Fruit fly (Drosophila melanogaster): Measurements from ENCODE around the gene Nipsnap.

Gene Nipsnap

DNA sequence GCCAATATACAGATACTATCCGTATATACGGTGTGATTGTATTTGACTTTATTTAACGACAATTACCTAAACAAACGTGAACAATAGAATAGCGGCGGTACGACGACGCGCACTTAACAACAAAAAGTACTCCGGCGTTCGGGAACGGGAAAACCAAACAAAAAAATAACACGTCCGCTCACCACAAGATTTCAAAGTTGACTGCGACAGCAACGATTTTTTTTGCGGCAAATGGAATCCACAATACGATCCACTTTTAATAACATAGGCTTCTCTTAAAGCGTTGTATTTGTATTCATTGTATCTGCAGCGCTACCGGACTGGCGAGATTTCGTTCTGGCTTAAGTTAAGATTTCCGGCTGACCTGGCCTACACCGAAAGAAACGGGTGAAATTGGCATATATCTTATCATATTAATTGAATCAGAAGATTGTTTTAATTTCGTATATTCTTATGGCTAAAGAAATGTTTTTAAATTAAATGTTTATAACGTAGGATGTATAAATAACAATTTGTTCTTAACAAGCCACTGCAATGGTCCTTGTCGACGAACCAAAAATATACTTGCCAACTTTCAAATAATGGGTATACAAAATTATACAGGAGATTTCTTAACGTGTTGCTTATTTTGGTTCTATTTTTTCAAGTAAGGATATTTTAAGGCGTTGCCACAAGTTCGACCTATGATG lies 31.5 kb upstream of the Nipsnap start, which contains the start of the genes CG42353 and CG42354 (continued):
- TF ChIP-seq ewg (GFP tag; optimal IDR thresholded peaks at IDR 0.05) (peak; percentile 92), luna (GFP tag; optimal IDR thresholded peaks at IDR 0.05) (no peak), CG2889 (GFP tag; IDR thresholded peaks at IDR 0.05) (peak; percentile 87; the same call in 2 of the 3 replicates), CG15269 (tag; optimal IDR thresholded peaks at IDR 0.05) (peak; percentile 95), CG42726 (GFP tag; IDR thresholded peaks at IDR 0.05; ENCODE audit: partially characterized antibody) (peak; percentile 29; the same call in 1 of the 2 replicates), Aef1 (GFP tag; IDR thresholded peaks at IDR 0.05) (peak; percentile 94), Abd-B (GFP tag; optimal IDR thresholded peaks at IDR 0.05) (peak; percentile 97), Tbp (GFP tag; optimal IDR thresholded peaks at IDR 0.05) (no peak), Trl (optimal IDR thresholded peaks at IDR 0.05) (no peak), Trl (GFP tag; optimal IDR thresholded peaks at IDR 0.05) (peak; percentile 46), Nf-YB (GFP tag; optimal IDR thresholded peaks at IDR 0.05) (peak; percentile 86), crp (GFP tag; optimal IDR thresholded peaks at IDR 0.05) (peak; percentile 20 to 69), CG2199 (GFP tag; IDR thresholded peaks at IDR 0.05) (peak; percentile 84; the same call in 2 of the 3 replicates), CG3065 (GFP tag; optimal IDR thresholded peaks at IDR 0.05) (peak; percentile 91), Scr (GFP tag; IDR thresholded peaks at IDR 0.05; ENCODE audit: partially characterized antibody) (no peak), Six4 (GFP tag; optimal IDR thresholded peaks at IDR 0.05) (peak; percentile 93), Asciz (GFP tag; optimal IDR thresholded peaks at IDR 0.05) (peak; percentile 95), nmo (GFP tag; optimal IDR thresholded peaks at IDR 0.05) (peak; percentile 96), gem (tag; optimal IDR thresholded peaks at IDR 0.05) (peak; percentile 99), scrt (GFP tag; optimal IDR thresholded peaks at IDR 0.05) (peak; percentile 90), Dek (tag; optimal IDR thresholded peaks at IDR 0.05) (peak; percentile 95), CG12155 (GFP tag; optimal IDR thresholded peaks at IDR 0.05) (peak; percentile 92), dimm (GFP tag; IDR thresholded peaks at IDR 0.05) (peak; percentile 86), ato (GFP tag; IDR thresholded peaks at IDR 0.05; ENCODE audit: partially characterized antibody) (0 out of 2 replicates have a peak, but pooled peaks have one; percentile 63), trh (GFP tag; optimal IDR thresholded peaks at IDR 0.05) (peak; percentile 87), sd (tag; optimal IDR thresholded peaks at IDR 0.05) (peak; percentile 81), toy (GFP tag; IDR thresholded peaks at IDR 0.05) (peak; percentile 85), CG15514 (GFP tag; optimal IDR thresholded peaks at IDR 0.05) (peak; percentile 86), MBD-R2 (GFP tag; IDR thresholded peaks at IDR 0.05) (peak; percentile 84), CTCF (GFP tag; optimal IDR thresholded peaks at IDR 0.05) (no peak), ERR (GFP tag; optimal IDR thresholded peaks at IDR 0.05) (no peak), Doc2 (GFP tag; IDR thresholded peaks at IDR 0.05) (peak; percentile 72; the same call in 1 of the 2 replicates), az2 (GFP tag; optimal IDR thresholded peaks at IDR 0.05) (peak; percentile 96), dati (GFP tag; IDR thresholded peaks at IDR 0.05) (peak; percentile 68), disco-r (GFP tag; optimal IDR thresholded peaks at IDR 0.05) (peak; percentile 97), NC2β (GFP tag; optimal IDR thresholded peaks at IDR 0.05) (peak; percentile 94), CG4282 (GFP tag; optimal IDR thresholded peaks at IDR 0.05) (peak; percentile 69), CG13894 (tag; optimal IDR thresholded peaks at IDR 0.05) (peak; percentile 94), CG8290 (GFP tag; optimal IDR thresholded peaks at IDR 0.05) (peak; percentile 81), CG8290 (tag; optimal IDR thresholded peaks at IDR 0.05) (peak; percentile 78 to 88), Optix (GFP tag; IDR thresholded peaks at IDR 0.05) (peak; percentile 86; the same call in 2 of the 3 replicates), CG33213 (GFP tag; optimal IDR thresholded peaks at IDR 0.05) (peak; percentile 87), btn (GFP tag; optimal IDR thresholded peaks at IDR 0.05) (peak; percentile 79), danr (GFP tag; IDR thresholded peaks at IDR 0.05) (peak; percentile 92), bigmax (GFP tag; optimal IDR thresholded peaks at IDR 0.05) (peak; percentile 47), CG9609 (GFP tag; optimal IDR thresholded peaks at IDR 0.05) (peak; percentile 96), YL-1 (GFP tag; optimal IDR thresholded peaks at IDR 0.05) (peak; percentile 54), Mrtf (GFP tag; IDR thresholded peaks at IDR 0.05) (peak; percentile 90), dan (GFP tag; IDR thresholded peaks at IDR 0.05) (peak; percentile 86), lmd (GFP tag; IDR thresholded peaks at IDR 0.05) (peak; percentile 96), corto (GFP tag; optimal IDR thresholded peaks at IDR 0.05) (peak; percentile 45)

Data from whole organism, embryonic.